Fruit fly (Drosophila melanogaster): ENCODE measurements around the gene Snmp1.
A peak's percentile ranks its signal among the peaks of the same experiment; 100 is the strongest.

Snmp1 gene

DNA sequence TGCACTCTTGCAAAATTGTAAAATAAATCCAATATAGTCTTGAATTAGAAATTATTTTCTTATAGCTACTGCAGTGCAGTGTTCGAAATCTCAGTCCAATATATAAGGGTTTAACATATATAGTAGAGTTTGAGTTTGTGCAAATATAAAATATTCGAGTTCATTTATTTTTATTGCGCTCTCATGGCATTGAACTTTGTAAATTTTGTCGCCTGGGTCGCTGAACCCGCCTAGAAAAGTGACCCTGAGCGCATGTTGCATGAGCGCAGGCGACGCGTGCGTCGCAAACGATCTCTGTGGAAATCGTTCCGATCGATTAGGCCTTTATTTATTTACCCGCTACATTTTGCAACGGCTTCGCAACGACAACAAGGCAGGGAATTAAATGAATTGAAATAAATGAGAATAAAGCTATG is 32.0 kb upstream of the Snmp1 start (continued):
- peak; percentile 45 for TF ChIP-seq Hsf (GFP tag; optimal IDR thresholded peaks at IDR 0.05)
- TF ChIP-seq Pdp1 (GFP tag; optimal IDR thresholded peaks at IDR 0.05): peak in 1 of 2 experiments; percentile 15
- peak; percentile 11 for TF ChIP-seq CG16863 (GFP tag; optimal IDR thresholded peaks at IDR 0.05)
- peak; percentile 18 for TF ChIP-seq oc (tag; optimal IDR thresholded peaks at IDR 0.05)
- TF ChIP-seq nmo (GFP tag; optimal IDR thresholded peaks at IDR 0.05): peak; percentile 54
- TF ChIP-seq CG13424 (tag; optimal IDR thresholded peaks at IDR 0.05): peak; percentile 36
- TF ChIP-seq shn (GFP tag; optimal IDR thresholded peaks at IDR 0.05): peak; percentile 1
- TF ChIP-seq vvl (GFP tag; IDR thresholded peaks at IDR 0.05): 0 out of 2 replicates have a peak, but pooled peaks have one; percentile 12
- peak; percentile 42; the same call in 1 of the 2 replicates for TF ChIP-seq lmd (GFP tag; IDR thresholded peaks at IDR 0.05)
- TF ChIP-seq CG11247 (GFP tag; IDR thresholded peaks at IDR 0.05): 0 out of 2 replicates have a peak, but pooled peaks have one; percentile 21
- TF ChIP-seq CG12391 (tag; optimal IDR thresholded peaks at IDR 0.05): peak; percentile 66
- TF ChIP-seq CG10979 (tag; optimal IDR thresholded peaks at IDR 0.05): peak; percentile 31
- TF ChIP-seq grau (tag; optimal IDR thresholded peaks at IDR 0.05): peak; percentile 40
- TF ChIP-seq CG7987 (GFP tag; optimal IDR thresholded peaks at IDR 0.05): no peak
- TF ChIP-seq CG14710 (tag; optimal IDR thresholded peaks at IDR 0.05): peak; percentile 10
- TF ChIP-seq zfh1 (GFP tag; IDR thresholded peaks at IDR 0.05): peak; percentile 71; the same call in 1 of the 3 replicates
- TF ChIP-seq ewg (GFP tag; optimal IDR thresholded peaks at IDR 0.05): peak; percentile 12
- 0 out of 2 replicates have a peak, but pooled peaks have one; percentile 29 for TF ChIP-seq peb (GFP tag; IDR thresholded peaks at IDR 0.05)
- TF ChIP-seq HmgD (GFP tag; optimal IDR thresholded peaks at IDR 0.05): no peak
- TF ChIP-seq twi (tag; optimal IDR thresholded peaks at IDR 0.05): peak; percentile 8
- peak; percentile 5 for TF ChIP-seq CG7839 (tag; optimal IDR thresholded peaks at IDR 0.05)
- TF ChIP-seq sim (GFP tag; IDR thresholded peaks at IDR 0.05): no peak
- TF ChIP-seq tio (GFP tag; optimal IDR thresholded peaks at IDR 0.05): peak; percentile 24
- TF ChIP-seq CG31441 (GFP tag; IDR thresholded peaks at IDR 0.05): peak; percentile 39
- no peak for TF ChIP-seq Lim3 (GFP tag; IDR thresholded peaks at IDR 0.05)
- TF ChIP-seq PHDP (tag; optimal IDR thresholded peaks at IDR 0.05): peak; percentile 6
- TF ChIP-seq hth (optimal IDR thresholded peaks at IDR 0.05): no peak
- TF ChIP-seq CG7556 (GFP tag; optimal IDR thresholded peaks at IDR 0.05): peak; percentile 55
- peak in 1 of 3 experiments; percentile 66 for TF ChIP-seq lola (GFP tag; optimal IDR thresholded peaks at IDR 0.05)
- no peak for TF ChIP-seq crc (GFP tag; optimal IDR thresholded peaks at IDR 0.05)
- peak; percentile 58 for TF ChIP-seq Sox102F (GFP tag; optimal IDR thresholded peaks at IDR 0.05)
- TF ChIP-seq CG2875 (GFP tag; optimal IDR thresholded peaks at IDR 0.05): peak; percentile 34
- peak; percentile 29 for TF ChIP-seq CG3407 (GFP tag; optimal IDR thresholded peaks at IDR 0.05)
- TF ChIP-seq CG1603 (tag; optimal IDR thresholded peaks at IDR 0.05): peak; percentile 55
- peak; percentile 23 for TF ChIP-seq NC2β (GFP tag; optimal IDR thresholded peaks at IDR 0.05)
- TF ChIP-seq Xbp1 (GFP tag; optimal IDR thresholded peaks at IDR 0.05): peak; percentile 31
- peak; percentile 3 for TF ChIP-seq HLH54F (GFP tag; optimal IDR thresholded peaks at IDR 0.05)
- peak; percentile 6 for TF ChIP-seq Blimp-1 (GFP tag; optimal IDR thresholded peaks at IDR 0.05)
- no peak for TF ChIP-seq Hand (GFP tag; optimal IDR thresholded peaks at IDR 0.05)
- peak; percentile 17; the same call in 1 of the 3 replicates for TF ChIP-seq Mrtf (GFP tag; IDR thresholded peaks at IDR 0.05)
- TF ChIP-seq CG8388 (GFP tag; optimal IDR thresholded peaks at IDR 0.05): peak; percentile 25
- TF ChIP-seq Chrac-16 (GFP tag; optimal IDR thresholded peaks at IDR 0.05): peak; percentile 42
- peak; percentile 29 for TF ChIP-seq Vsx1 (GFP tag; optimal IDR thresholded peaks at IDR 0.05)
- TF ChIP-seq HHEX (GFP tag; optimal IDR thresholded peaks at IDR 0.05): no peak
- peak; percentile 16 for TF ChIP-seq pb (GFP tag; optimal IDR thresholded peaks at IDR 0.05)
- no peak for TF ChIP-seq CG4707 (GFP tag; optimal IDR thresholded peaks at IDR 0.05)
- peak; percentile 39 for TF ChIP-seq CoRest (tag; optimal IDR thresholded peaks at IDR 0.05)
- peak; percentile 39; the same call in 1 of the 2 replicates for TF ChIP-seq CG17328 (GFP tag; IDR thresholded peaks at IDR 0.05)
- peak; percentile 37; the same call in 1 of the 2 replicates for TF ChIP-seq seq (GFP tag; IDR thresholded peaks at IDR 0.05)
